Worm (Caenorhabditis elegans) whole organism, L4 larva: ENCODE results near the gene gpb-1.

Source experiments
- R02D3.7 ChIP-seq: fragments of 150-350 bp; sonication (generic microtip); optimal IDR thresholded peaks from 3 replicates; lab custom pipeline; 2014; ENCODE audit warnings: missing biosample characterization, missing genetic modification characterization
- T26A8.4 ChIP-seq: fragments of 200-800 bp; sonication (Bioruptor generic); IDR thresholded peaks from 2 replicates; pipeline ENCODE4 v1.3.6; 2022; ENCODE audit warnings: missing genetic modification characterization, missing compliant biosample characterization
- Y5F2A.4 ChIP-seq: fragments of 200-800 bp; sonication (Bioruptor generic); optimal IDR thresholded peaks from 2 replicates; lab custom pipeline; 2018; ENCODE audit warnings: mild to moderate bottlenecking, missing genetic modification characterization, missing compliant biosample characterization
- aha-1 ChIP-seq: fragments of 150-350 bp; peaks from one replicate; lab custom pipeline; 2014; ENCODE audit warnings: missing biosample characterization, missing genetic modification characterization
- aly-2 ChIP-seq: sonication (generic microtip); optimal IDR thresholded peaks from 2 replicates; lab custom pipeline; 2018; ENCODE audit warnings: missing biosample characterization, missing genetic modification characterization
- arid-1 ChIP-seq: fragments of 200-800 bp; sonication (Bioruptor generic); conservative IDR thresholded peaks from 2 replicates; pipeline ENCODE4 v1.3.6; 2022; ENCODE audit warnings: missing genetic modification reagents, missing genetic modification characterization, missing compliant biosample characterization
- ceh-20 ChIP-seq: fragments of 200-800 bp; sonication (Bioruptor generic); IDR thresholded peaks from 2 replicates; pipeline ENCODE4 v1.3.6; 2022; ENCODE audit warnings: missing genetic modification reagents, missing genetic modification characterization, missing compliant biosample characterization
- ceh-62 ChIP-seq: sonication (generic microtip); optimal IDR thresholded peaks from 2 replicates; lab custom pipeline; 2017; ENCODE audit warnings: missing biosample characterization, missing genetic modification characterization
- ctbp-1 ChIP-seq: fragments of 200-800 bp; sonication (Bioruptor generic); IDR thresholded peaks from 2 replicates; pipeline ENCODE4 v1.3.6; 2022; ENCODE audit warnings: missing genetic modification reagents, missing genetic modification characterization, missing compliant biosample characterization
- daf-12 ChIP-seq: fragments of 150-350 bp; optimal IDR thresholded peaks from 2 replicates; lab custom pipeline; 2014; ENCODE audit warnings: missing biosample characterization, missing genetic modification reagents, missing genetic modification characterization
- daf-16 ChIP-seq, 3 experiments: sonication (generic microtip); optimal IDR thresholded peaks; 2 replicates each; lab custom pipeline; 2016 to 2017; ENCODE audit warnings: missing genetic modification characterization in 3 of 3, missing genetic modification reagents in 3 of 3, mild to moderate bottlenecking in 2 of 3, missing compliant biosample characterization in 2 of 3, missing biosample characterization in 1 of 3, moderate library complexity in 1 of 3
- daf-19 ChIP-seq: fragments of 200-800 bp; sonication (Bioruptor generic); conservative IDR thresholded peaks from 2 replicates; pipeline ENCODE4 v1.3.6; 2022; ENCODE audit warnings: missing genetic modification characterization, missing compliant biosample characterization
- dmd-6 ChIP-seq: fragments of 200-800 bp; sonication (Bioruptor generic); IDR thresholded peaks from 2 replicates; pipeline ENCODE4 v1.3.6; 2022; ENCODE audit warnings: missing genetic modification reagents, missing genetic modification characterization, missing compliant biosample characterization
- dpl-1 ChIP-seq: fragments of 150-350 bp; optimal IDR thresholded peaks from 2 replicates; lab custom pipeline; 2014; ENCODE audit warnings: missing biosample characterization, missing genetic modification reagents, missing genetic modification characterization
- dve-1 ChIP-seq: sonication (generic microtip); optimal IDR thresholded peaks from 2 replicates; lab custom pipeline; 2017; ENCODE audit warnings: antibody characterized with exemption, mild to moderate bottlenecking, missing genetic modification characterization, missing compliant biosample characterization; ENCODE audit not compliant: insufficient read depth
- fkh-10 ChIP-seq: fragments of 150-350 bp; optimal IDR thresholded peaks from 2 replicates; lab custom pipeline; 2014; ENCODE audit warnings: missing biosample characterization, missing genetic modification reagents, missing genetic modification characterization
- gei-8 ChIP-seq: fragments of 200-800 bp; sonication (Bioruptor generic); optimal IDR thresholded peaks from 2 replicates; lab custom pipeline; 2018; ENCODE audit warnings: mild to moderate bottlenecking, missing genetic modification characterization, missing compliant biosample characterization
- hlh-11 ChIP-seq: fragments of 200-800 bp; sonication (Bioruptor generic); optimal IDR thresholded peaks from 2 replicates; lab custom pipeline; 2018; ENCODE audit warnings: mild to moderate bottlenecking, missing genetic modification characterization, missing compliant biosample characterization
- hlh-30 ChIP-seq: sonication (generic microtip); optimal IDR thresholded peaks from 2 replicates; lab custom pipeline; 2017; ENCODE audit warnings: antibody characterized with exemption, mild to moderate bottlenecking, missing genetic modification characterization, missing compliant biosample characterization; ENCODE audit not compliant: insufficient read depth
- jun-1 ChIP-seq: fragments of 150-350 bp; optimal IDR thresholded peaks from 2 replicates; lab custom pipeline; 2014; ENCODE audit warnings: missing biosample characterization, missing genetic modification reagents, missing genetic modification characterization
- lim-7 ChIP-seq: fragments of 200-800 bp; sonication (Bioruptor generic); IDR thresholded peaks from 2 replicates; pipeline ENCODE4 v1.3.6; 2022; ENCODE audit warnings: missing genetic modification characterization, missing compliant biosample characterization
- lin-1 ChIP-seq: fragments of 200-800 bp; sonication (Bioruptor generic); IDR thresholded peaks from 2 replicates; pipeline ENCODE4 v1.3.6; 2022; ENCODE audit warnings: missing genetic modification reagents, missing genetic modification characterization, missing compliant biosample characterization
- lin-15B ChIP-seq: fragments of 150-350 bp; sonication (generic microtip); optimal IDR thresholded peaks from 3 replicates; lab custom pipeline; 2014; ENCODE audit warnings: missing biosample characterization, missing genetic modification characterization
- lin-29 ChIP-seq: fragments of 200-800 bp; sonication (Bioruptor generic); IDR thresholded peaks from 2 replicates; pipeline ENCODE4 v1.3.6; 2022; ENCODE audit warnings: missing genetic modification reagents, missing genetic modification characterization, missing compliant biosample characterization
- lin-38 ChIP-seq: fragments of 200-800 bp; sonication (Bioruptor generic); IDR thresholded peaks from 2 replicates; pipeline ENCODE4 v1.3.6; 2022; ENCODE audit warnings: missing genetic modification reagents, missing genetic modification characterization, missing compliant biosample characterization
- lin-39 ChIP-seq: fragments of 150-350 bp; optimal IDR thresholded peaks from 2 replicates; lab custom pipeline; 2014; ENCODE audit warnings: missing biosample characterization, missing genetic modification reagents, missing genetic modification characterization
- lir-3 ChIP-seq: sonication (generic microtip); optimal IDR thresholded peaks from 2 replicates; lab custom pipeline; 2016; ENCODE audit warnings: mild to moderate bottlenecking, missing genetic modification characterization, missing compliant biosample characterization
- lsy-2 ChIP-seq, 2 experiments: fragments of 150-350 bp in 1 of 2; sonication (generic microtip) in 1 of 2; optimal IDR thresholded peaks; 2 replicates each; lab custom pipeline; 2014 to 2017; ENCODE audit warnings: missing biosample characterization in 2 of 2, missing genetic modification characterization in 2 of 2
- mdl-1 ChIP-seq, 2 experiments: fragments of 150-350 bp in 1 of 2; sonication (generic microtip) in 1 of 2; optimal IDR thresholded peaks; 2 replicates each; lab custom pipeline; 2014 to 2017; ENCODE audit warnings: missing biosample characterization in 2 of 2, missing genetic modification characterization in 2 of 2
- mep-1 ChIP-seq: fragments of 150-350 bp; sonication (generic microtip); optimal IDR thresholded peaks from 3 replicates; lab custom pipeline; 2014; ENCODE audit warnings: missing biosample characterization, missing genetic modification characterization
- mxl-2 ChIP-seq: fragments of 200-800 bp; sonication (Bioruptor generic); conservative IDR thresholded peaks from 2 replicates; pipeline ENCODE4 v1.3.6; 2022; ENCODE audit warnings: missing genetic modification reagents, missing genetic modification characterization, missing compliant biosample characterization
- mxl-3 ChIP-seq: fragments of 200-800 bp; sonication (Bioruptor generic); optimal IDR thresholded peaks from 2 replicates; lab custom pipeline; 2018; ENCODE audit warnings: mild to moderate bottlenecking, missing genetic modification characterization, missing compliant biosample characterization
- nhr-10 ChIP-seq: fragments of 150-350 bp; optimal IDR thresholded peaks from 2 replicates; lab custom pipeline; 2014; ENCODE audit warnings: missing biosample characterization, missing genetic modification characterization
- nhr-237 ChIP-seq: sonication (generic microtip); optimal IDR thresholded peaks from 2 replicates; lab custom pipeline; 2017; ENCODE audit warnings: missing biosample characterization, missing genetic modification characterization
- nhr-28 ChIP-seq: fragments of 150-350 bp; optimal IDR thresholded peaks from 2 replicates; lab custom pipeline; 2014; ENCODE audit warnings: missing biosample characterization, missing genetic modification characterization
- nhr-76 ChIP-seq: fragments of 150-350 bp; optimal IDR thresholded peaks from 2 replicates; lab custom pipeline; 2014; ENCODE audit warnings: missing biosample characterization, missing genetic modification characterization
- nhr-77 ChIP-seq: fragments of 150-350 bp; optimal IDR thresholded peaks from 2 replicates; lab custom pipeline; 2014; ENCODE audit warnings: missing biosample characterization, missing genetic modification characterization
- pha-4 ChIP-seq, 2 experiments: fragments of 150-350 bp in 1 of 2; fragments of 200-800 bp in 1 of 2; sonication (Bioruptor generic) in 1 of 2; IDR thresholded peaks in 1 of 2; optimal IDR thresholded peaks in 1 of 2; 2 replicates each; pipeline versions ENCODE4 v1.3.6 to Lab custom; 2014 to 2022; ENCODE audit warnings: missing genetic modification characterization in 2 of 2, missing genetic modification reagents in 2 of 2, missing biosample characterization in 1 of 2, missing compliant biosample characterization in 1 of 2
- pqm-1 ChIP-seq: sonication (generic microtip); optimal IDR thresholded peaks from 2 replicates; lab custom pipeline; 2017; ENCODE audit warnings: missing biosample characterization, missing genetic modification characterization
- rbr-2 ChIP-seq: sonication (generic microtip); optimal IDR thresholded peaks from 2 replicates; lab custom pipeline; 2016; ENCODE audit warnings: missing genotype, missing genetic modification characterization, missing compliant biosample characterization
- saeg-2 ChIP-seq: fragments of 200-800 bp; sonication (Bioruptor generic); IDR thresholded peaks from 2 replicates; pipeline ENCODE4 v1.3.6; 2022; ENCODE audit warnings: missing genetic modification reagents, missing genetic modification characterization, missing compliant biosample characterization
- spr-1 ChIP-seq: sonication (generic microtip); optimal IDR thresholded peaks from 2 replicates; lab custom pipeline; 2016; ENCODE audit warnings: mild to moderate bottlenecking, missing genetic modification characterization, missing compliant biosample characterization
- tra-1 ChIP-seq: fragments of 200-800 bp; sonication (Bioruptor generic); IDR thresholded peaks from 2 replicates; pipeline ENCODE4 v1.3.6; 2022; ENCODE audit warnings: missing genetic modification reagents, missing genetic modification characterization, missing compliant biosample characterization
- unc-130 ChIP-seq: sonication (generic microtip); optimal IDR thresholded peaks from 2 replicates; lab custom pipeline; 2016; ENCODE audit warnings: missing genetic modification reagents, missing genetic modification characterization, missing compliant biosample characterization
- unc-39 ChIP-seq: sonication (generic microtip); optimal IDR thresholded peaks from 2 replicates; lab custom pipeline; 2017; ENCODE audit warnings: missing biosample characterization, missing genetic modification characterization
- unc-62 ChIP-seq, 3 experiments: fragments of 150-350 bp in 1 of 3; sonication (generic microtip); optimal IDR thresholded peaks in 2 of 3; peaks in 1 of 3; 1 replicate in 1 of 3; 2 replicates in 2 of 3; lab custom pipeline; 2014 to 2017; ENCODE audit warnings: missing biosample characterization in 3 of 3, missing genetic modification characterization in 3 of 3, missing genetic modification reagents in 3 of 3, missing genotype in 1 of 3
- vab-7 ChIP-seq: fragments of 200-800 bp; sonication (Bioruptor generic); IDR thresholded peaks from 2 replicates; pipeline ENCODE4 v1.3.6; 2022; ENCODE audit warnings: missing genetic modification reagents, missing genetic modification characterization, missing compliant biosample characterization
- zip-2 ChIP-seq: fragments of 150-350 bp; optimal IDR thresholded peaks from 2 replicates; lab custom pipeline; 2014; ENCODE audit warnings: missing biosample characterization, missing genetic modification characterization
- ztf-7 ChIP-seq: fragments of 150-350 bp; optimal IDR thresholded peaks from 2 replicates; lab custom pipeline; 2014; ENCODE audit warnings: missing biosample characterization, missing genetic modification characterization

gpb-1 gene

ce11 chrII:11739199-11739598 lies 9.2 kb downstream of the gpb-1 start, which contains the start of gene ctsa-1.2 (continued):
- no peak for TF ChIP-seq fkh-10 (GFP tag; lab: Kevin White, UChicago)
- no peak for TF ChIP-seq nhr-237 (tag; lab: Kevin White, UChicago)
- TF ChIP-seq unc-62 (GFP tag; optimal IDR thresholded peaks at IDR 0.05 in 1 of 2; lab: Kevin White, UChicago), result peak in 1 of 2 experiments; percentile 1
- TF ChIP-seq unc-62 (tag; optimal IDR thresholded peaks at IDR 0.05; lab: Kevin White, UChicago), result no peak
- no peak for TF ChIP-seq lim-7
- TF ChIP-seq mep-1 (tag; lab: Kevin White, UChicago), result no peak
- TF ChIP-seq lin-15B (tag; lab: Kevin White, UChicago), result no peak
- no peak for TF ChIP-seq ceh-62 (tag; lab: Kevin White, UChicago)
- no peak for TF ChIP-seq lin-38 (GFP tag; lab: Robert Waterston, UW)
- TF ChIP-seq ctbp-1 (GFP tag; lab: Robert Waterston, UW), result no peak
- TF ChIP-seq R02D3.7 (tag; lab: Kevin White, UChicago), result no peak
- TF ChIP-seq saeg-2 (GFP tag; lab: Robert Waterston, UW), result no peak
- TF ChIP-seq daf-12 (tag; lab: Kevin White, UChicago), result no peak
- peak; percentile 41 for TF ChIP-seq aha-1 (tag; lab: Kevin White, UChicago)
- no peak for TF ChIP-seq rbr-2 (tag; lab: Kevin White, UChicago)
- TF ChIP-seq spr-1, result no peak
- TF ChIP-seq unc-130 (GFP tag; lab: Kevin White, UChicago), result no peak
- no peak for TF ChIP-seq jun-1 (tag; lab: Kevin White, UChicago)
- no peak for TF ChIP-seq arid-1 (GFP tag; lab: Robert Waterston, UW)
- no peak for TF ChIP-seq mxl-2 (GFP tag; lab: Robert Waterston, UW)
- TF ChIP-seq unc-39 (tag; lab: Kevin White, UChicago), result no peak
- TF ChIP-seq lir-3 (tag; lab: Kevin White, UChicago), result no peak
- no peak for TF ChIP-seq vab-7 (GFP tag; lab: Robert Waterston, UW)
- no peak for TF ChIP-seq ceh-20 (GFP tag; lab: Robert Waterston, UW)
- TF ChIP-seq daf-16 (GFP tag; optimal IDR thresholded peaks at IDR 0.05; lab: Kevin White, UChicago), result no peak
- no peak for TF ChIP-seq daf-16 (tag; optimal IDR thresholded peaks at IDR 0.05; lab: Kevin White, UChicago)
- peak; percentile 74 for TF ChIP-seq nhr-28 (tag; lab: Kevin White, UChicago)
- TF ChIP-seq daf-19, result no peak
- TF ChIP-seq pqm-1, result peak; percentile 68
- TF ChIP-seq T26A8.4 (GFP tag; lab: Robert Waterston, UW), result no peak
- peak; percentile 9; the same call in 1 of the 2 replicates for TF ChIP-seq tra-1 (GFP tag; lab: Robert Waterston, UW)
- TF ChIP-seq lin-1, result no peak; the same call in 1 of the 2 replicates
- TF ChIP-seq pha-4 (GFP tag; IDR thresholded peaks at IDR 0.05; lab: Robert Waterston, UW), result no peak
- no peak for TF ChIP-seq pha-4 (tag; optimal IDR thresholded peaks at IDR 0.05; lab: Kevin White, UChicago)
- peak; percentile 38 for TF ChIP-seq dve-1
- TF ChIP-seq ztf-7 (tag; lab: Kevin White, UChicago), result no peak
- TF ChIP-seq dmd-6 (GFP tag; lab: Robert Waterston, UW), result peak; percentile 78
- TF ChIP-seq nhr-10 (tag; lab: Kevin White, UChicago), result no peak
- no peak for TF ChIP-seq lin-39 (tag; lab: Kevin White, UChicago)
- TF ChIP-seq gei-8 (GFP tag; lab: Kevin White, UChicago), result no peak
- TF ChIP-seq nhr-77 (tag; lab: Kevin White, UChicago), result no peak
- TF ChIP-seq aly-2 (tag; lab: Kevin White, UChicago), result no peak
- no peak for TF ChIP-seq zip-2 (tag; lab: Kevin White, UChicago)

ce11 chrII:11737347-11737746 lies 11.1 kb downstream of the gpb-1 start:
- TF ChIP-seq mxl-3 (GFP tag; lab: Kevin White, UChicago) (peak; percentile 49), aha-1 (tag; lab: Kevin White, UChicago) (peak; percentile 12), mdl-1 (tag; optimal IDR thresholded peaks at IDR 0.05; lab: Kevin White, UChicago) (peak in 1 of 2 experiments; percentile 18), nhr-76 (tag; lab: Kevin White, UChicago) (no peak), mep-1 (tag; lab: Kevin White, UChicago) (peak; percentile 31), lin-29 (GFP tag; lab: Robert Waterston, UW) (no peak), unc-62 (GFP tag; optimal IDR thresholded peaks at IDR 0.05 in 1 of 2; lab: Kevin White, UChicago) (peak in 1 of 2 experiments; percentile 79), unc-62 (tag; optimal IDR thresholded peaks at IDR 0.05; lab: Kevin White, UChicago) (no peak), saeg-2 (GFP tag; lab: Robert Waterston, UW) (no peak), nhr-28 (tag; lab: Kevin White, UChicago) (peak; percentile 48), hlh-11 (tag; lab: Kevin White, UChicago) (peak; percentile 33), lsy-2 (tag; optimal IDR thresholded peaks at IDR 0.05; lab: Kevin White, UChicago) (peak in 1 of 2 experiments; percentile 32), hlh-30 (tag; lab: Kevin White, UChicago) (peak; percentile 39), arid-1 (GFP tag; lab: Robert Waterston, UW) (no peak), Y5F2A.4 (GFP tag; lab: Kevin White, UChicago) (no peak), nhr-237 (tag; lab: Kevin White, UChicago) (no peak), lin-15B (tag; lab: Kevin White, UChicago) (no peak), tra-1 (GFP tag; lab: Robert Waterston, UW) (no peak), dpl-1 (GFP tag; lab: Kevin White, UChicago) (no peak), spr-1 (peak; percentile 9)
- TF ChIP-seq, all 104 proteins: peak for 10
